Worm (Caenorhabditis elegans): Measurements from ENCODE around the gene ifb-2.

- TF ChIP-seq lin-15B (tag; optimal IDR thresholded peaks at IDR 0.05): no peak
- no peak for TF ChIP-seq ama-1 (optimal IDR thresholded peaks at IDR 0.05)
- TF ChIP-seq nhr-76 (tag; optimal IDR thresholded peaks at IDR 0.05): no peak
- TF ChIP-seq ZK546.5 (tag; optimal IDR thresholded peaks at IDR 0.05): no peak
Measured at ce11 chrII:5744342-5744741, 5.6 kb upstream of the ifb-2 start.

All from whole organism, L3 larva.